Worm (Caenorhabditis elegans): ENCODE measurements around the gene tag-322.
A peak's percentile ranks its signal among the peaks of the same experiment; 100 is the strongest.

tag-322 gene

DNA sequence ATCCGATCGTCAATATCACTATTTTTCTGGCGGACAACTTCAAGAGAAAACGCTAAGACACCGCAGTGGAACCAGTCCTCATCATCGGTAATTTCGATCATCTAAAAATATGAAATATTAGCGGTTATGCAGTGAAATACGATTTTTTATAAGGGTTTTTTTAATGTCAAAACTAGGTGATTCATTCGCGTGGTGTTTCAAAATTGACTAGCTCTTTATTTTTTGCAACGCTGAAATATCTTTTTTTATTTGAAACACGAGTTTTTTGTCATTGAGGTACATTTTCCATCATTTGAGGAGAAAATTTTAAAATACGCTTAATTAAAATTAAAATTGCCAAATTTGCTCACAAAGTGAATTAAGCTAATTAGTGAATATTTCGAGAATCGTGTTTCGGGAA lies 25.8 kb downstream of the tag-322 start, which contains the start of gene dsb-3:
dsb-3 (minus strand) TSS at position 101 of the 400 bp plus-strand sequence.
- TF ChIP-seq hif-1 (tag; optimal IDR thresholded peaks at IDR 0.05): no peak
- no peak for TF ChIP-seq Y105C5A.15 (GFP tag; IDR thresholded peaks at IDR 0.05)
- TF ChIP-seq nhr-111 (GFP tag; optimal IDR thresholded peaks at IDR 0.05): no peak
- TF ChIP-seq mep-1 (tag; optimal IDR thresholded peaks at IDR 0.05): no peak

DNA sequence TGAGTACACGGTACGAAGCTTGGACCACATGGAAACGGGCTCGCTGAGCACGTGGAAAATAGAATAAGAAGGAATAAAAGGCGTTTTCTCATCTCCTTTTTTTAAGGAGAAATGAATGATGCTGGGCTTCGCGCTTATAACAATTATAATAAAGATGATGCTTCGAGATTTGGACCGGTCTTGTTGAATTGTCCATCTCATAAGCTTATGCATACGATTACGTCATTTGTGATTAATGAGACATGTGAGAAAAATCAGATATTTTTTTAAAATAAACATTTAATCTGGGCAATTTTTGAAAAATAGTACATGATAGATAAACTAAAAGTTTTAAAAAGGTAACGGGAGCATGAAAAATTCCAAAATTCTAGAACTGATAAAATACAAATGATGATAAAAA lies 28.1 kb downstream of the tag-322 start, which contains the start of gene C46A5.4:
C46A5.4 (minus strand) TSS at position 101 of the 400 bp plus-strand sequence.
- no peak for TF ChIP-seq pha-4 (GFP tag; IDR thresholded peaks at IDR 0.05)
- TF ChIP-seq pha-4 (tag; optimal IDR thresholded peaks at IDR 0.05): no peak
- TF ChIP-seq Y75B8A.6 (GFP tag; IDR thresholded peaks at IDR 0.05): no peak
- TF ChIP-seq ZK337.2 (GFP tag; IDR thresholded peaks at IDR 0.05): no peak
- TF ChIP-seq rbr-2 (tag; optimal IDR thresholded peaks at IDR 0.05): no peak
- no peak for TF ChIP-seq nhr-76 (tag; optimal IDR thresholded peaks at IDR 0.05)

DNA sequence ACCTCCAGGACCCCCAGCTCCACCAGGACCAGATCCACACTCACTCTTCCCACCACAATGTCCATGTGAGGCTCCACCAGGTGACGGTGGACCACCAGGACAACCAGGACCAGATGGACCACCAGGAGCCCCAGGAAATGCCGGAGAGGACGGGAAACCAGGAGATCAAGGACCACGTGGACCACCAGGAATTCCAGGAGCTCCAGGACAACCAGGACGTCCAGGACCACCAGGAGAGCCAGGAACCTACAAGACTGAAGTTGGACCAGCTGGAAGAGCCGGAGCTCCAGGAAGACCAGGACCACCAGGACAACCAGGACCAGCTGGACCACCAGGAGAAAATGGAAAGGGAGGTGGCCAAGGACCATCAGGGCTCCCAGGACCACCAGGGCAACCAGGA lies 31.2 kb downstream of the tag-322 start:
- TF ChIP-seq set-16 (GFP tag; IDR thresholded peaks at IDR 0.05) (peak; percentile 94), nhr-28 (tag; optimal IDR thresholded peaks at IDR 0.05) (no peak), madf-5 (GFP tag; IDR thresholded peaks at IDR 0.05) (0 out of 4 replicates have a peak, but pooled peaks of 1 of the 2 experiments have one; percentile 45), egl-43 (GFP tag; IDR thresholded peaks at IDR 0.05) (peak; percentile 76), ceh-20 (GFP tag; IDR thresholded peaks at IDR 0.05) (no peak), aha-1 (tag) (peak; percentile 21), spr-3 (GFP tag; optimal IDR thresholded peaks at IDR 0.05) (peak; percentile 28), T26A8.4 (GFP tag; IDR thresholded peaks at IDR 0.05) (0 out of 2 replicates have a peak, but pooled peaks have one; percentile 47), pha-4 (GFP tag; IDR thresholded peaks at IDR 0.05) (no peak), pha-4 (tag; optimal IDR thresholded peaks at IDR 0.05) (no peak)

DNA sequence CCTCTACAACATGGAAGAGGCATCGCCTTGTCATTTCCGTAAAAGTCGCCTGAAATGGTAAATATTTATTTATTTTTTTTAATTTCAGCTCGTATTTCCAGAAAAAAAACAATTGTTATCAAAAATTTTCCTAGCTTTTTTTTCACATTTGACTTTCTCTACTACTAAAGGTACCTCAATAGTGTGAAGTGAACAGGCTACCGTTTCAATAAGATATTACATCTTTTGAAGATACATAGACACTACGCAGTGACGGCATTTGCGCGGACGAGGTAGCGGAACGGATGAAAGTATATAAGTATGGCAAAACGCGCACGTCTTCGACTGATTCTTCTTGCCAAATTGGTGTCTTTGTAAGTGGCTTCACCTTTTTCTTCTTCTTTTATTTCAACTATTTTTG lies 32.2 kb downstream of the tag-322 start, which contains the start of gene col-14:
col-14 (plus strand) TSS at position 301 of the 400 bp plus-strand sequence.
- TF ChIP-seq pqm-1 (tag; optimal IDR thresholded peaks at IDR 0.05) (no peak), ceh-44 (GFP tag; IDR thresholded peaks at IDR 0.05) (no peak), zip-2 (tag; optimal IDR thresholded peaks at IDR 0.05) (no peak), hlh-11 (tag; optimal IDR thresholded peaks at IDR 0.05) (no peak), hlh-30 (tag; optimal IDR thresholded peaks at IDR 0.05; ENCODE audit: insufficient read depth) (no peak), cey-2 (tag; optimal IDR thresholded peaks at IDR 0.05; ENCODE audit: borderline replicate concordance, insufficient read depth) (no peak), unc-62 (GFP tag; optimal IDR thresholded peaks at IDR 0.05 in 1 of 2) (no peak), unc-62 (tag; optimal IDR thresholded peaks at IDR 0.05) (no peak), F26F4.8 (GFP tag; conservative IDR thresholded peaks at IDR 0.05) (no peak), rbr-2 (tag; optimal IDR thresholded peaks at IDR 0.05) (no peak), ctbp-1 (GFP tag; IDR thresholded peaks at IDR 0.05) (no peak), ZK546.5 (tag; optimal IDR thresholded peaks at IDR 0.05) (no peak), set-16 (GFP tag; IDR thresholded peaks at IDR 0.05) (no peak), mdl-1 (tag; optimal IDR thresholded peaks at IDR 0.05) (no peak), daf-12 (tag; optimal IDR thresholded peaks at IDR 0.05) (no peak), nhr-77 (tag; optimal IDR thresholded peaks at IDR 0.05) (no peak)

DNA sequence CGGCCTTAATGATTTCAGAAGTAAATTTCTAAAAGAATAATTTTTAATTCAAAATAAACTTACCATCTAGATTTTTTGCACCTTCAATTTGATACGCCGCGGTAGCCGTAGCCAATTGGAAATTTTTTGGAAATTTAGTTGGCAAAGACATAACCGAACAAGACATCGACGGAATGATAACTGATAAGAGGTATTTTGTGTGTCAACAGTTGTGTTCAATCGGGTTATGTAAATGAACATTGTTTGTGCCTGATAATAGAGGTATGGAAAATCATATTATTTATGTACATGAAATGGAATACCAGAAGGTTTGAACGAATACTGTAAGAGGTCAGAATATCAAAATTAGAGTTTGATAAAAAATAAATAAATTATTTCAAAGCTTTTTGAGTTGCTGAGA lies 37.5 kb downstream of the tag-322 start, which contains the start of gene klo-1:
klo-1 (minus strand) TSS at position 388 of the 400 bp plus-strand sequence.
- TF ChIP-seq pqm-1 (tag; optimal IDR thresholded peaks at IDR 0.05): peak; percentile 96
- TF ChIP-seq dmd-6 (GFP tag; IDR thresholded peaks at IDR 0.05): peak; percentile 7; the same call in 1 of the 2 replicates
- TF ChIP-seq nhr-48 (tag; optimal IDR thresholded peaks at IDR 0.05): no peak
- no peak for TF ChIP-seq T20F7.1 (GFP tag; optimal IDR thresholded peaks at IDR 0.05)
- no peak for TF ChIP-seq ztf-7 (tag; optimal IDR thresholded peaks at IDR 0.05)
- no peak for TF ChIP-seq set-16 (GFP tag; IDR thresholded peaks at IDR 0.05)
- TF ChIP-seq aha-1 (tag): no peak
- TF ChIP-seq zfp-3 (GFP tag; conservative IDR thresholded peaks at IDR 0.05): no peak
- peak in 1 of 2 experiments; percentile 26 for TF ChIP-seq unc-62 (GFP tag; optimal IDR thresholded peaks at IDR 0.05 in 1 of 2)
- no peak for TF ChIP-seq unc-62 (tag; optimal IDR thresholded peaks at IDR 0.05)
- peak; percentile 80 for TF ChIP-seq nhr-28 (tag; optimal IDR thresholded peaks at IDR 0.05)
- TF ChIP-seq daf-16 (GFP tag; optimal IDR thresholded peaks at IDR 0.05): no peak
- TF ChIP-seq daf-16 (tag; optimal IDR thresholded peaks at IDR 0.05): peak; percentile 93
